Fruit fly (Drosophila melanogaster): Measurements from ENCODE around the gene CG8861.

dm6 chr3R:9345904-9346303 is 17.6 kb upstream of the CG8861 start:
- TF ChIP-seq CG8478 (optimal IDR thresholded peaks at IDR 0.05), result no peak
- no peak for TF ChIP-seq CTCF (optimal IDR thresholded peaks at IDR 0.05)
